Fruit fly (Drosophila melanogaster) whole organism, wandering third instar larva: ENCODE results near the gene Or88a.

Source experiments
- Abd-B ChIP-seq: fragments of >200 bp; optimal IDR thresholded peaks from 2 replicates; lab custom pipeline; 2017; ENCODE audit warnings: missing biosample characterization, missing genetic modification characterization
- CG32264 ChIP-seq: fragments of 200-800 bp; sonication (Bioruptor generic); optimal IDR thresholded peaks from 2 replicates; lab custom pipeline; 2016; ENCODE audit warnings: missing biosample characterization, missing genetic modification characterization
- CG9705 ChIP-seq: fragments of 200-800 bp; sonication (Bioruptor generic); optimal IDR thresholded peaks from 2 replicates; lab custom pipeline; 2018; ENCODE audit warnings: missing biosample characterization, mild to moderate bottlenecking, missing genetic modification characterization
- CrebA ChIP-seq: fragments of 200-800 bp; sonication (Bioruptor generic); optimal IDR thresholded peaks from 2 replicates; lab custom pipeline; 2016; ENCODE audit warnings: missing biosample characterization, mild to moderate bottlenecking, missing genetic modification characterization, borderline replicate concordance
- GATAd ChIP-seq: sonication (Bioruptor generic); optimal IDR thresholded peaks from 2 replicates; lab custom pipeline; 2016; ENCODE audit warnings: missing biosample characterization, missing genetic modification characterization
- HLH106 ChIP-seq: fragments of 200-800 bp; optimal IDR thresholded peaks from 3 replicates; lab custom pipeline; 2019; ENCODE audit warnings: missing biosample characterization, mild to moderate bottlenecking, missing genetic modification characterization, moderate library complexity
- Hnf4 ChIP-seq: fragments of 200-800 bp; sonication (Bioruptor generic); optimal IDR thresholded peaks from 2 replicates; lab custom pipeline; 2016; ENCODE audit warnings: missing biosample characterization, mild to moderate bottlenecking, missing genetic modification characterization
- Hr78 ChIP-seq: fragments of >200 bp; optimal IDR thresholded peaks from 2 replicates; lab custom pipeline; 2017; ENCODE audit warnings: missing biosample characterization, missing genetic modification characterization
- Hr83 ChIP-seq: fragments of 200-300 bp; sonication (Bioruptor generic); optimal IDR thresholded peaks from 2 replicates; lab custom pipeline; 2016; ENCODE audit warnings: missing biosample characterization, mild to moderate bottlenecking, missing genetic modification characterization, moderate library complexity; ENCODE audit not compliant: poor library complexity, severe bottlenecking
- Jra ChIP-seq: sonication (Bioruptor generic); optimal IDR thresholded peaks from 2 replicates; lab custom pipeline; 2016; ENCODE audit warnings: missing biosample characterization, missing genetic modification characterization
- Mio ChIP-seq: sonication (Bioruptor generic); optimal IDR thresholded peaks from 2 replicates; lab custom pipeline; 2016; ENCODE audit warnings: missing biosample characterization, missing genetic modification characterization
- Myc ChIP-seq: fragments of >200 bp; optimal IDR thresholded peaks from 2 replicates; lab custom pipeline; 2017
- N ChIP-seq: fragments of >200 bp; optimal IDR thresholded peaks from 2 replicates; lab custom pipeline; 2018; ENCODE audit warnings: missing biosample characterization, missing external identifiers, missing genetic modification characterization
- OdsH ChIP-seq: fragments of 200-800 bp; sonication (Bioruptor generic); optimal IDR thresholded peaks from 2 replicates; lab custom pipeline; 2016; ENCODE audit warnings: missing biosample characterization, mild to moderate bottlenecking, missing genetic modification characterization
- Rel ChIP-seq, 2 experiments: fragments of 200-800 bp; sonication (Bioruptor generic) in 1 of 2; optimal IDR thresholded peaks; 2 replicates in 1 of 2; 3 replicates in 1 of 2; lab custom pipeline; 2016 to 2019; ENCODE audit warnings: mild to moderate bottlenecking in 2 of 2, missing biosample characterization in 2 of 2, missing genetic modification characterization in 2 of 2, moderate library complexity in 1 of 2
- Sp1 ChIP-seq: fragments of 200-800 bp; sonication (Bioruptor generic); optimal IDR thresholded peaks from 3 replicates; lab custom pipeline; 2019; ENCODE audit warnings: missing biosample characterization, mild to moderate bottlenecking, missing genetic modification characterization, moderate library complexity
- Vsx2 ChIP-seq: fragments of 200-300, 225-300 bp; sonication (Bioruptor generic); optimal IDR thresholded peaks from 2 replicates; lab custom pipeline; 2018; ENCODE audit warnings: missing biosample characterization, missing genetic modification characterization; ENCODE audit not compliant: partially characterized antibody
- br ChIP-seq: fragments of 200-800 bp; sonication (Bioruptor generic); optimal IDR thresholded peaks from 2 replicates; lab custom pipeline; 2016; ENCODE audit warnings: missing biosample characterization, missing genetic modification characterization
- dl ChIP-seq, 2 experiments: fragments of 175-275, 200-275 bp in 1 of 2; fragments of 200-275 bp in 1 of 2; sonication (Bioruptor generic); optimal IDR thresholded peaks; lab custom pipeline; 2018; ENCODE audit warnings: mild to moderate bottlenecking in 2 of 2, missing biosample characterization in 2 of 2, missing genetic modification characterization in 2 of 2, moderate library complexity in 2 of 2; ENCODE audit not compliant: partially characterized antibody in 2 of 2, insufficient read depth in 1 of 2
- dmrt93B ChIP-seq: fragments of 200-800 bp; sonication (Bioruptor generic); optimal IDR thresholded peaks from 2 replicates; lab custom pipeline; 2018; ENCODE audit warnings: missing biosample characterization, mild to moderate bottlenecking, missing genetic modification characterization
- dsf ChIP-seq: sonication (Bioruptor generic); optimal IDR thresholded peaks from 2 replicates; lab custom pipeline; 2016; ENCODE audit warnings: missing biosample characterization, missing genetic modification characterization, borderline replicate concordance
- ey ChIP-seq: fragments of 200-800 bp; sonication (Bioruptor generic); optimal IDR thresholded peaks from 2 replicates; lab custom pipeline; 2016; ENCODE audit warnings: missing biosample characterization, missing genetic modification characterization
- foxo ChIP-seq, 2 experiments: fragments of 200-800 bp; sonication (Bioruptor generic); optimal IDR thresholded peaks; 2 replicates in 1 of 2; 3 replicates in 1 of 2; lab custom pipeline; 2016 to 2017; ENCODE audit warnings: missing biosample characterization in 2 of 2, missing genetic modification characterization in 2 of 2
- h ChIP-seq: fragments of 200-800 bp; sonication (Bioruptor generic); optimal IDR thresholded peaks from 3 replicates; lab custom pipeline; 2016; ENCODE audit warnings: missing biosample characterization, mild to moderate bottlenecking, missing genetic modification characterization
- jim ChIP-seq: fragments of 175-275, 200-325 bp; sonication (Bioruptor generic); optimal IDR thresholded peaks from 2 replicates; lab custom pipeline; 2016; ENCODE audit warnings: missing biosample characterization, mild to moderate bottlenecking, missing genetic modification characterization
- lola ChIP-seq: fragments of >200 bp; optimal IDR thresholded peaks from 2 replicates; lab custom pipeline; 2017; ENCODE audit warnings: missing biosample characterization, missing genetic modification characterization
- pan ChIP-seq: fragments of >200 bp; optimal IDR thresholded peaks from 2 replicates; lab custom pipeline; 2017
- psq ChIP-seq: fragments of 200-800 bp; sonication (Bioruptor generic); optimal IDR thresholded peaks from 3 replicates; lab custom pipeline; 2017; ENCODE audit warnings: missing biosample characterization, mild to moderate bottlenecking, missing genetic modification characterization, moderate library complexity
- rgr ChIP-seq: fragments of 200-800 bp; sonication (Bioruptor generic); optimal IDR thresholded peaks from 3 replicates; lab custom pipeline; 2016; ENCODE audit warnings: missing biosample characterization, mild to moderate bottlenecking, missing genetic modification characterization
- sage ChIP-seq: fragments of 200-800 bp; sonication (Bioruptor generic); optimal IDR thresholded peaks from 2 replicates; lab custom pipeline; 2016; ENCODE audit warnings: missing biosample characterization, mild to moderate bottlenecking, missing genetic modification characterization
- tai ChIP-seq: sonication (Bioruptor generic); optimal IDR thresholded peaks from 2 replicates; lab custom pipeline; 2016; ENCODE audit warnings: missing biosample characterization, missing genetic modification characterization
- woc ChIP-seq: sonication (Bioruptor generic); optimal IDR thresholded peaks from 2 replicates; lab custom pipeline; 2016; ENCODE audit warnings: missing biosample characterization, mild to moderate bottlenecking, missing genetic modification characterization

Gene Or88a

DNA sequence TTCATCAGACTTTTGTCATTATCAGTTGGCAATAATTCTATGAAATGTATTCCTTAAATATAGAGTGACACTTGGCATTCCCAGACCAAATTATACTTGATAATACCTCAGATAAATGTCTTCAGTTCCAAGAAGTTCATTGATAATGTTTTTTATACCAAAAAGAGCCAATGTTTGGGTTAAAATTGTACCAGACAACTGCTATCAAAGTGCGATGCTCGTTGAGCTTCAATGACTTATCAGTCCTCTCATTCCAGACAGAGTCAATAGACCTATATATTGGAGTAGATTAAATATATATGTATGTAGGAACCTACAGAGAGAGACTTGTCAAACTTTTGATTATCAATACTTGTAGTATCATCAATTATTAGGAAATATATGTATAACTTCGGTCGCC lies 44.0 kb upstream of the Or88a start:
- TF ChIP-seq dmrt93B (GFP tag; lab: Kevin White, UChicago) (no peak), lola (GFP tag; lab: Kevin White, UChicago) (no peak), N (GFP tag; lab: Kevin White, UChicago) (no peak), br (no peak), woc (GFP tag; lab: Kevin White, UChicago) (no peak), Rel (GFP tag; optimal IDR thresholded peaks at IDR 0.05; lab: Kevin White, UChicago) (no peak), Rel (tag; optimal IDR thresholded peaks at IDR 0.05; lab: Kevin White, UChicago) (no peak), HLH106 (tag; lab: Kevin White, UChicago) (no peak), Jra (GFP tag; lab: Kevin White, UChicago) (no peak), Sp1 (GFP tag; lab: Kevin White, UChicago) (no peak), Myc (no peak), ey (no peak), jim (no peak), psq (no peak), sage (no peak), CG32264 (GFP tag; lab: Kevin White, UChicago) (no peak), tai (GFP tag; lab: Kevin White, UChicago) (no peak)

DNA sequence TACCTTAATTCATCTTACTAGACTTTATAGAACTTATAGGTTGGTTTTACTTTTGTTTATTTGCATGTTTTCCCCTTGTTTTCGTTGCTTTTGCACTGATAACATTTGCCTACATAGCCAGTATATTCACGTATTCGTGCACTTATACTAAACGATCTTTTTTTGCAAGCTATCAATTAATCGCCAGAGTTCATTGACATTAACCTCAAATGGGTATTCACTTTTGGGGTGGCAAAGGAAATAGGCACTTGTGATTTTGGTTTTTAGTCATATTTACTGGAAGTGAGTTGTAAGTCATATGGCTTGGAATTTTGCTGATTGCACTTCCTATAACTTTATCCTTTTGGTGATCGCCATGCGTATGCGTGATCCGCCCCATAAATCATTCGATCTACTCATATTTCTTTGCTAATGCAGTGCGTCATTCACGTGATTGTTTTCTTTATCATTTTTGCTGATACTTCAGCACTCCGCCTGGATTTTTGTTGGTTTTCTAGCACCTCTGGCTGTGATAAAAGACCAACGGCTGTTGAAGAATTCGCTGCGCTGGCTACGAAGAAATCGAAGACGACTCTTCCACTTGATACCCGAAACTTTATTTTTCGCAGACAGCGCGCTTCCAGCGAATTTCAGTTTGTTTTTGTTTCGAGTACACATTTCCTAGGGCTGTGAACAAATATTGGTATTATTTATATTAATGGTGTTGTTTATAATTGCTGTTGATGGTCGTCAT lies 41.2 kb upstream of the Or88a start:
- TF ChIP-seq br (peak; percentile 4), Rel (GFP tag; optimal IDR thresholded peaks at IDR 0.05; lab: Kevin White, UChicago) (no peak), Rel (tag; optimal IDR thresholded peaks at IDR 0.05; lab: Kevin White, UChicago) (peak; percentile 91), Hr83 (GFP tag; lab: Kevin White, UChicago) (no peak), h (GFP tag; lab: Kevin White, UChicago) (peak; percentile 17)

DNA sequence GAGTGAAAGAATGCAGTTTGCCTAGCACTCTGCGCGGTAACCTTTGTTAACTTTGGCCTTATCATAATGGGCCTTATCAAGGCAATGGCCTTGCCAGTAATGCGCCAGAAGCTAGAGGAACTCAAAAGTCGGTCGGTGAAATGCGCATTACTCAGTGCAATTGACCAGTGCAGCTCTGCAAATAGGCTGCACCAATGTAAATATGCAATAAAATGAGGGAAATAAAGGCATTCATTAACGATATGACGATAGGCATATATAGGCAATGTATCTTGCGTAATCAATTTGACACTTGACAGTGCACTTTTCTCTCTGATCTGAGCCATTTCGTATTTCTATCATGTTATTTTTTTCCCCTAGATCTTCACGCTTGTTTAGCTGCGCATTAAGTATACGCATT lies 39.1 kb upstream of the Or88a start:
- no peak for TF ChIP-seq CrebA (GFP tag; lab: Kevin White, UChicago)
- no peak for TF ChIP-seq OdsH
- TF ChIP-seq Hr78 (GFP tag; lab: Kevin White, UChicago): no peak
- no peak for TF ChIP-seq sage
- no peak for TF ChIP-seq lola (GFP tag; lab: Kevin White, UChicago)
- no peak for TF ChIP-seq Hnf4 (GFP tag; lab: Kevin White, UChicago)
- TF ChIP-seq CG32264 (GFP tag; lab: Kevin White, UChicago): no peak
- no peak for TF ChIP-seq pan (lab: Kevin White, UChicago)

DNA sequence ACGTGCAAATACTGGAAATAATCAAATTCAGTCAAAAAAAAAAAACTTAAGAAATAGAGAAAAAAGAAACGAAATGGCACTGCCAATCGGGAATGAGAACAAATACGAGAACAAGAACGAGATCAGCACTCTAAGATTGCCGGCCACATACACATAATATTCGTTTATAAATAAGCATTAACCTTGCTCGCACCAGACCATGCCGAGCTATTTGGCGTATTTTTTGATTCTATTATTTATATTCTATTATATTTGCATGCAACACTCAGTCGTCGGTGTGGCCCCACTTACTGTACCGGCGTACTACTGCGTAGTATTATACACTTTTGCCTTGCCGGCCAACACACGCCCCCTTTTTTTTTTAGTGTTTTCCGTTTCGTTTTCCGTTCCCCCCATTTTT lies 38.6 kb upstream of the Or88a start:
- TF ChIP-seq Abd-B (GFP tag; lab: Kevin White, UChicago) (no peak), Jra (GFP tag; lab: Kevin White, UChicago) (no peak), dmrt93B (GFP tag; lab: Kevin White, UChicago) (peak; percentile 1), N (GFP tag; lab: Kevin White, UChicago) (no peak), rgr (GFP tag; lab: Kevin White, UChicago) (peak; percentile 19), dl (GFP tag; optimal IDR thresholded peaks at IDR 0.05; lab: Kevin White, UChicago; ENCODE audit: insufficient read depth in 1 of 2, partially characterized antibody in 2 of 2) (no peak), Rel (GFP tag; optimal IDR thresholded peaks at IDR 0.05; lab: Kevin White, UChicago) (no peak), Rel (tag; optimal IDR thresholded peaks at IDR 0.05; lab: Kevin White, UChicago) (no peak), h (GFP tag; lab: Kevin White, UChicago) (no peak), Mio (GFP tag; lab: Kevin White, UChicago) (no peak), lola (GFP tag; lab: Kevin White, UChicago) (no peak), Hnf4 (GFP tag; lab: Kevin White, UChicago) (no peak), GATAd (GFP tag; lab: Kevin White, UChicago) (no peak), Vsx2 (GFP tag; lab: Kevin White, UChicago) (no peak), br (no peak), foxo (GFP tag; optimal IDR thresholded peaks at IDR 0.05; lab: Kevin White, UChicago) (peak in 1 of 2 experiments; percentile 11), ey (no peak), jim (no peak), OdsH (peak; percentile 21), CG9705 (GFP tag; lab: Kevin White, UChicago) (no peak), Sp1 (GFP tag; lab: Kevin White, UChicago) (no peak), Myc (no peak), Hr78 (GFP tag; lab: Kevin White, UChicago) (no peak), dsf (no peak), woc (GFP tag; lab: Kevin White, UChicago) (no peak), Hr83 (GFP tag; lab: Kevin White, UChicago) (no peak)
